Fruit fly (Drosophila melanogaster) whole organism, embryonic: ENCODE data around the gene CG6983.

ENCODE experiments used
- Antp ChIP-seq: fragments of 200-800 bp; sonication (Bioruptor generic); optimal IDR thresholded peaks from 3 replicates; lab custom pipeline; 2016; ENCODE audit warnings: missing biosample characterization, missing genetic modification characterization
- CG11398 ChIP-seq: fragments of 200-800 bp; sonication (Bioruptor generic); optimal IDR thresholded peaks from 2 replicates; lab custom pipeline; 2016; ENCODE audit warnings: missing biosample characterization, missing genetic modification characterization
- CG11504 ChIP-seq: fragments of 200-800 bp; sonication (Bioruptor generic); optimal IDR thresholded peaks from 3 replicates; lab custom pipeline; 2019; ENCODE audit warnings: missing biosample characterization, mild to moderate bottlenecking, missing genetic modification characterization, moderate library complexity
- CG12071 ChIP-seq: fragments of 200-800 bp; sonication (Bioruptor generic); optimal IDR thresholded peaks from 3 replicates; lab custom pipeline; 2018; ENCODE audit warnings: missing biosample characterization, mild to moderate bottlenecking, missing genetic modification characterization
- CG1233 ChIP-seq: fragments of 200-800 bp; sonication (Bioruptor generic); optimal IDR thresholded peaks from 4 replicates; lab custom pipeline; 2018; ENCODE audit warnings: missing biosample characterization, mild to moderate bottlenecking, missing genetic modification characterization
- CG12744 ChIP-seq: fragments of 200-800 bp; sonication (Bioruptor generic); optimal IDR thresholded peaks from 2 replicates; lab custom pipeline; 2016; ENCODE audit warnings: missing biosample characterization, missing genetic modification characterization
- CG12942 ChIP-seq: fragments of 200-800 bp; sonication (Bioruptor generic); optimal IDR thresholded peaks from 3 replicates; lab custom pipeline; 2016; ENCODE audit warnings: missing biosample characterization, missing genetic modification characterization
- CG14014 ChIP-seq: fragments of 200-800 bp; sonication (Bioruptor generic); IDR thresholded peaks from 2 replicates; pipeline ENCODE4 v1.3.6; 2022; ENCODE audit warnings: missing biosample characterization, missing genetic modification characterization
- CG14050 ChIP-seq: fragments of 200-800 bp; sonication (Bioruptor generic); IDR thresholded peaks from 3 replicates; pipeline ENCODE4 v1.3.6; 2022; ENCODE audit warnings: missing biosample characterization, missing genetic modification characterization
- CG15269 ChIP-seq: fragments of 200-800 bp; sonication (Bioruptor generic); optimal IDR thresholded peaks from 2 replicates; lab custom pipeline; 2018; ENCODE audit warnings: missing biosample characterization, mild to moderate bottlenecking, missing genetic modification characterization, moderate library complexity
- CG1602 ChIP-seq: fragments of 200-800 bp; sonication (Bioruptor generic); optimal IDR thresholded peaks from 3 replicates; lab custom pipeline; 2016; ENCODE audit warnings: missing biosample characterization, missing genetic modification characterization
- CG3065 ChIP-seq: fragments of 200-800 bp; sonication (Bioruptor generic); optimal IDR thresholded peaks from 2 replicates; lab custom pipeline; 2016; ENCODE audit warnings: missing biosample characterization, missing genetic modification characterization
- CG3281 ChIP-seq: fragments of 200-800 bp; sonication (Bioruptor generic); optimal IDR thresholded peaks from 3 replicates; lab custom pipeline; 2017; ENCODE audit warnings: missing biosample characterization, mild to moderate bottlenecking, missing genetic modification characterization
- CG4282 ChIP-seq: fragments of 200-800 bp; sonication (Bioruptor generic); optimal IDR thresholded peaks from 2 replicates; lab custom pipeline; 2016; ENCODE audit warnings: missing biosample characterization, missing genetic modification characterization
- CG7357 ChIP-seq: fragments of 200-800 bp; sonication (Bioruptor generic); IDR thresholded peaks from 3 replicates; pipeline ENCODE4 v1.3.6; 2022; ENCODE audit warnings: missing biosample characterization, missing genetic modification characterization
- CG8281 ChIP-seq: fragments of 200-800 bp; sonication (Bioruptor generic); optimal IDR thresholded peaks from 2 replicates; lab custom pipeline; 2018; ENCODE audit warnings: missing biosample characterization, mild to moderate bottlenecking, missing genetic modification characterization, moderate library complexity
- CG9797 ChIP-seq: fragments of 200-800 bp; sonication (Bioruptor generic); optimal IDR thresholded peaks from 3 replicates; lab custom pipeline; 2018; ENCODE audit warnings: missing biosample characterization, mild to moderate bottlenecking, missing genetic modification characterization
- CTCF ChIP-seq: fragments of 200-800 bp; sonication (Bioruptor generic); optimal IDR thresholded peaks from 2 replicates; lab custom pipeline; 2017; ENCODE audit warnings: missing biosample characterization, mild to moderate bottlenecking, missing genetic modification characterization, moderate library complexity
- CoRest ChIP-seq: fragments of 200-800 bp; sonication (Bioruptor generic); optimal IDR thresholded peaks from 3 replicates; lab custom pipeline; 2018; ENCODE audit warnings: missing biosample characterization, mild to moderate bottlenecking, missing genetic modification characterization, moderate library complexity
- D ChIP-seq, 2 experiments: fragments of 200-800 bp in 1 of 2; fragments of >200 bp in 1 of 2; sonication (Bioruptor generic) in 1 of 2; optimal IDR thresholded peaks; 2 replicates in 1 of 2; 3 replicates in 1 of 2; lab custom pipeline; 2017; ENCODE audit warnings: mild to moderate bottlenecking in 1 of 2, missing biosample characterization in 1 of 2, missing genetic modification characterization in 1 of 2, missing genetic modification reagents in 1 of 2
- HLH4C ChIP-seq: fragments of 200-800 bp; sonication (Bioruptor generic); IDR thresholded peaks from 3 replicates; pipeline ENCODE4 v1.3.6; 2022; ENCODE audit warnings: missing biosample characterization, missing genetic modification characterization; ENCODE audit not compliant: partially characterized antibody
- HLH54F ChIP-seq: fragments of 200-800 bp; sonication (Bioruptor generic); optimal IDR thresholded peaks from 3 replicates; lab custom pipeline; 2016; ENCODE audit warnings: missing biosample characterization, missing genetic modification characterization
- Hr39 ChIP-seq: fragments of >200 bp; optimal IDR thresholded peaks from 2 replicates; lab custom pipeline; 2017
- Hr51 ChIP-seq, 2 experiments: fragments of 200-800 bp; sonication (Bioruptor generic); optimal IDR thresholded peaks; 2 replicates in 1 of 2; 3 replicates in 1 of 2; lab custom pipeline; 2016 to 2018; ENCODE audit warnings: missing biosample characterization in 2 of 2, missing genetic modification characterization in 2 of 2, mild to moderate bottlenecking in 1 of 2, moderate library complexity in 1 of 2
- Hsf ChIP-seq: fragments of 200-800 bp; sonication (Bioruptor generic); optimal IDR thresholded peaks from 3 replicates; lab custom pipeline; 2016; ENCODE audit warnings: missing biosample characterization, missing genetic modification characterization
- Mad ChIP-seq: fragments of 200-800 bp; sonication (Bioruptor generic); optimal IDR thresholded peaks from 2 replicates; lab custom pipeline; 2016; ENCODE audit warnings: missing biosample characterization, missing genetic modification characterization
- Pdp1 ChIP-seq, 2 experiments: fragments of 200-800 bp; sonication (Bioruptor generic); optimal IDR thresholded peaks; 3 replicates each; lab custom pipeline; 2016; ENCODE audit warnings: missing biosample characterization in 2 of 2, missing genetic modification characterization in 2 of 2, mild to moderate bottlenecking in 1 of 2, moderate library complexity in 1 of 2
- Sox102F ChIP-seq: fragments of 200-800 bp; sonication (Bioruptor generic); optimal IDR thresholded peaks from 2 replicates; lab custom pipeline; 2018; ENCODE audit warnings: missing biosample characterization, mild to moderate bottlenecking, missing genetic modification characterization, moderate library complexity
- Trl ChIP-seq, 3 experiments: fragments of >200 bp in 2 of 3; fragments of 200-800 bp in 1 of 3; sonication (Bioruptor generic) in 1 of 3; optimal IDR thresholded peaks; 2 replicates in 1 of 3; 3 replicates in 2 of 3; lab custom pipeline; 2016 to 2017; ENCODE audit warnings: missing biosample characterization in 1 of 3, missing genetic modification characterization in 1 of 3
- br ChIP-seq: fragments of >200 bp; optimal IDR thresholded peaks from 2 replicates; lab custom pipeline; 2017
- chinmo ChIP-seq: fragments of 200-800 bp; sonication (Bioruptor generic); IDR thresholded peaks from 4 replicates; pipeline ENCODE4 v1.3.6; 2022; ENCODE audit warnings: missing biosample characterization, missing genetic modification characterization; ENCODE audit not compliant: partially characterized antibody
- chn ChIP-seq: fragments of 200-800 bp; sonication (Bioruptor generic); optimal IDR thresholded peaks from 2 replicates; lab custom pipeline; 2016; ENCODE audit warnings: missing biosample characterization, missing genetic modification characterization
- da ChIP-seq: fragments of 200-800 bp; sonication (Bioruptor generic); optimal IDR thresholded peaks from 2 replicates; lab custom pipeline; 2016; ENCODE audit warnings: missing biosample characterization, missing genetic modification characterization
- dan ChIP-seq: fragments of 200-800 bp; sonication (Bioruptor generic); IDR thresholded peaks from 2 replicates; pipeline ENCODE4 v1.3.6; 2022; ENCODE audit warnings: missing biosample characterization, missing genetic modification characterization
- gce ChIP-seq: fragments of 200-800 bp; sonication (Bioruptor generic); IDR thresholded peaks from 3 replicates; pipeline ENCODE4 v1.3.6; 2022; ENCODE audit warnings: missing biosample characterization, missing genetic modification characterization
- gem ChIP-seq: fragments of 200-800 bp; sonication (Bioruptor generic); optimal IDR thresholded peaks from 2 replicates; lab custom pipeline; 2019; ENCODE audit warnings: missing biosample characterization, mild to moderate bottlenecking, missing genetic modification characterization, moderate library complexity
- gsb ChIP-seq: fragments of 200-800 bp; sonication (Bioruptor generic); IDR thresholded peaks from 2 replicates; pipeline ENCODE4 v1.3.6; 2022; ENCODE audit warnings: missing biosample characterization, missing genetic modification characterization
- kah ChIP-seq: fragments of 200-800 bp; sonication (Bioruptor generic); optimal IDR thresholded peaks from 2 replicates; lab custom pipeline; 2018; ENCODE audit warnings: missing biosample characterization, mild to moderate bottlenecking, missing genetic modification characterization
- ken ChIP-seq: fragments of 200-800 bp; sonication (Bioruptor generic); IDR thresholded peaks from 3 replicates; pipeline ENCODE4 v1.3.6; 2022; ENCODE audit warnings: missing biosample characterization, missing genetic modification characterization
- knrl ChIP-seq: fragments of 200-800 bp; sonication (Bioruptor generic); IDR thresholded peaks from 3 replicates; pipeline ENCODE4 v1.3.6; 2022; ENCODE audit warnings: missing biosample characterization, missing genetic modification characterization; ENCODE audit not compliant: partially characterized antibody
- lilli ChIP-seq: fragments of 200-800 bp; sonication (Bioruptor generic); optimal IDR thresholded peaks from 3 replicates; lab custom pipeline; 2016; ENCODE audit warnings: missing biosample characterization, missing genetic modification characterization
- nerfin-2 ChIP-seq: fragments of 200-800 bp; sonication (Bioruptor generic); IDR thresholded peaks from 2 replicates; pipeline ENCODE4 v1.3.6; 2022; ENCODE audit warnings: missing biosample characterization, missing genetic modification characterization; ENCODE audit not compliant: partially characterized antibody
- sens ChIP-seq: fragments of 200-800 bp; sonication (Bioruptor generic); peaks from one replicate; lab custom pipeline; 2016; ENCODE audit warnings: missing biosample characterization, missing genetic modification characterization
- shn ChIP-seq: fragments of 200-800 bp; sonication (Bioruptor generic); optimal IDR thresholded peaks from 3 replicates; lab custom pipeline; 2016; ENCODE audit warnings: missing biosample characterization, missing genetic modification characterization
- sisA ChIP-seq: fragments of 200-800 bp; sonication (Bioruptor generic); IDR thresholded peaks from 2 replicates; pipeline ENCODE4 v1.3.6; 2022; ENCODE audit warnings: missing biosample characterization, missing genetic modification characterization
- slou ChIP-seq: fragments of 200-800 bp; sonication (Bioruptor generic); optimal IDR thresholded peaks from 3 replicates; lab custom pipeline; 2016; ENCODE audit warnings: missing biosample characterization, missing genetic modification characterization
- sr ChIP-seq: fragments of 200-800 bp; sonication (Bioruptor generic); IDR thresholded peaks from 3 replicates; pipeline ENCODE4 v1.3.6; 2022; ENCODE audit warnings: missing biosample characterization, missing genetic modification characterization
- toy ChIP-seq: fragments of 200-800 bp; sonication (Bioruptor generic); IDR thresholded peaks from 2 replicates; pipeline ENCODE4 v1.3.6; 2022; ENCODE audit warnings: missing biosample characterization, missing genetic modification characterization
- vfl ChIP-seq: fragments of 200-800 bp; sonication (Bioruptor generic); optimal IDR thresholded peaks from 2 replicates; lab custom pipeline; 2016; ENCODE audit warnings: missing biosample characterization, missing genetic modification characterization
- zen2 ChIP-seq: fragments of 200-800 bp; sonication (Bioruptor generic); IDR thresholded peaks from 3 replicates; pipeline ENCODE4 v1.3.6; 2022; ENCODE audit warnings: missing biosample characterization, missing genetic modification characterization; ENCODE audit not compliant: partially characterized antibody

CG6983 gene

dm6 chr3L:8440771-8441549 is 8.2 kb downstream of the CG6983 start (continued):
- peak; percentile 60 for TF ChIP-seq CG15269
- peak; percentile 54; the same call in 1 of the 2 replicates for TF ChIP-seq CG14014
- no peak for TF ChIP-seq da (GFP tag; lab: Kevin White, UChicago)
- TF ChIP-seq CG9797 (GFP tag; lab: Kevin White, UChicago) = no peak
- TF ChIP-seq CoRest (tag; lab: Kevin White, UChicago) = peak; percentile 23
- peak; percentile 50 for TF ChIP-seq CG11504 (tag; lab: Kevin White, UChicago)
- peak; percentile 33 for TF ChIP-seq shn (GFP tag; lab: Kevin White, UChicago)
- TF ChIP-seq dan (GFP tag; lab: Robert Waterston, UW) = no peak
- TF ChIP-seq ken (GFP tag; lab: Robert Waterston, UW) = no peak
- TF ChIP-seq CG1602 = peak; percentile 17
- TF ChIP-seq CG3065 (GFP tag; lab: Kevin White, UChicago) = no peak
- no peak for TF ChIP-seq D (optimal IDR thresholded peaks at IDR 0.05; lab: Kevin White, UChicago)
- TF ChIP-seq D (GFP tag; optimal IDR thresholded peaks at IDR 0.05; lab: Kevin White, UChicago) = peak; percentile 4
- no peak for TF ChIP-seq CG1233 (GFP tag; lab: Kevin White, UChicago)
- TF ChIP-seq sens (GFP tag; lab: Kevin White, UChicago) = peak; percentile 86
- TF ChIP-seq chn (GFP tag; lab: Kevin White, UChicago) = no peak
- TF ChIP-seq Antp (GFP tag; lab: Kevin White, UChicago) = no peak
- no peak for TF ChIP-seq Trl (optimal IDR thresholded peaks at IDR 0.05; lab: Kevin White, UChicago)
- TF ChIP-seq Trl (GFP tag; optimal IDR thresholded peaks at IDR 0.05; lab: Kevin White, UChicago) = peak; percentile 28
- peak; percentile 28 for TF ChIP-seq Mad (GFP tag; lab: Kevin White, UChicago)
- no peak for TF ChIP-seq CG11398 (GFP tag; lab: Kevin White, UChicago)
- TF ChIP-seq slou (GFP tag; lab: Kevin White, UChicago) = no peak
- TF ChIP-seq sisA (GFP tag; lab: Robert Waterston, UW) = no peak
- TF ChIP-seq CG12744 (GFP tag; lab: Kevin White, UChicago) = peak; percentile 30
- no peak for TF ChIP-seq kah (GFP tag; lab: Kevin White, UChicago)
- no peak for TF ChIP-seq br (lab: Kevin White, UChicago)
- TF ChIP-seq HLH54F (GFP tag; lab: Kevin White, UChicago) = peak; percentile 38
- no peak for TF ChIP-seq gce (GFP tag; lab: Robert Waterston, UW)
- no peak for TF ChIP-seq CG7357
- peak in 1 of 2 experiments; percentile 30 for TF ChIP-seq Pdp1 (GFP tag; optimal IDR thresholded peaks at IDR 0.05; lab: Kevin White, UChicago)
- no peak for TF ChIP-seq zen2
- TF ChIP-seq lilli = peak; percentile 62
- no peak for TF ChIP-seq HLH4C (GFP tag; lab: Robert Waterston, UW)
- no peak for TF ChIP-seq CG12071 (GFP tag; lab: Kevin White, UChicago)
- TF ChIP-seq CG3281 (GFP tag; lab: Kevin White, UChicago) = no peak
- TF ChIP-seq chinmo = peak; percentile 53; the same call in 1 of the 4 replicates
- TF ChIP-seq sr (GFP tag; lab: Robert Waterston, UW) = no peak
- TF ChIP-seq CG14050 (GFP tag; lab: Robert Waterston, UW) = no peak
- TF ChIP-seq CG4282 (GFP tag; lab: Kevin White, UChicago) = peak; percentile 4
- TF ChIP-seq Hsf = peak; percentile 32
- no peak for TF ChIP-seq knrl (GFP tag; lab: Robert Waterston, UW)
- no peak for TF ChIP-seq nerfin-2 (GFP tag; lab: Robert Waterston, UW)
- TF ChIP-seq Hr51 (GFP tag; optimal IDR thresholded peaks at IDR 0.05; lab: Kevin White, UChicago) = peak; percentile 12 to 63
- TF ChIP-seq gem (tag; lab: Kevin White, UChicago) = peak; percentile 68
- no peak for TF ChIP-seq CG8281 (tag; lab: Kevin White, UChicago)
- no peak for TF ChIP-seq Hr39 (lab: Kevin White, UChicago)
- peak; percentile 13 for TF ChIP-seq CG12942 (GFP tag; lab: Kevin White, UChicago)
- no peak for TF ChIP-seq gsb (GFP tag; lab: Robert Waterston, UW)
- no peak for TF ChIP-seq CTCF (GFP tag; lab: Kevin White, UChicago)
- TF ChIP-seq Sox102F (GFP tag; lab: Kevin White, UChicago) = no peak
- TF ChIP-seq vfl = peak; percentile 31
- no peak for TF ChIP-seq toy (GFP tag; lab: Robert Waterston, UW)
